Worm (Caenorhabditis elegans) whole organism, late embryonic: ENCODE measurements around the gene Y36E3A.2.

Source experiments
- C08G9.2 ChIP-seq: sonication (generic microtip); optimal IDR thresholded peaks from 2 replicates; lab custom pipeline; 2016; ENCODE audit warnings: mild to moderate bottlenecking, missing genetic modification characterization, moderate library complexity, missing compliant biosample characterization
- C38D4.7 ChIP-seq: fragments of 200-800 bp; sonication (Bioruptor generic); optimal IDR thresholded peaks from 2 replicates; lab custom pipeline; 2018; ENCODE audit warnings: mild to moderate bottlenecking, missing genetic modification characterization, moderate library complexity, missing compliant biosample characterization
- T23F11.4 ChIP-seq: fragments of 200-800 bp; sonication (Bioruptor generic); optimal IDR thresholded peaks from 2 replicates; lab custom pipeline; 2018; ENCODE audit warnings: mild to moderate bottlenecking, missing genetic modification characterization, missing compliant biosample characterization
- ahr-1 ChIP-seq: sonication (generic microtip); optimal IDR thresholded peaks from 2 replicates; lab custom pipeline; 2016; ENCODE audit warnings: missing genetic modification characterization, missing compliant biosample characterization
- ceh-30 ChIP-seq: fragments of 150-350 bp; optimal IDR thresholded peaks from 2 replicates; lab custom pipeline; 2014; ENCODE audit warnings: missing biosample characterization, missing genetic modification characterization
- ceh-31 ChIP-seq: sonication (generic microtip); optimal IDR thresholded peaks from 2 replicates; lab custom pipeline; 2016; ENCODE audit warnings: missing genetic modification characterization, missing compliant biosample characterization
- ceh-34 ChIP-seq: sonication (generic microtip); optimal IDR thresholded peaks from 2 replicates; lab custom pipeline; 2016; ENCODE audit warnings: mild to moderate bottlenecking, missing genetic modification characterization, missing compliant biosample characterization
- ceh-45 ChIP-seq: fragments of 200-800 bp; sonication (Bioruptor generic); IDR thresholded peaks from 2 replicates; pipeline ENCODE4 v1.3.6; 2022; ENCODE audit warnings: missing genetic modification reagents, missing genetic modification characterization, missing compliant biosample characterization
- ceh-9 ChIP-seq: sonication (generic microtip); optimal IDR thresholded peaks from 2 replicates; lab custom pipeline; 2016; ENCODE audit warnings: mild to moderate bottlenecking, missing genetic modification characterization, inconsistent platforms, missing compliant biosample characterization
- dve-1 ChIP-seq: sonication (generic microtip); optimal IDR thresholded peaks from 2 replicates; lab custom pipeline; 2017; ENCODE audit warnings: antibody characterized with exemption, mild to moderate bottlenecking, missing genetic modification characterization, missing compliant biosample characterization
- elt-2 ChIP-seq: sonication (generic microtip); optimal IDR thresholded peaks from 2 replicates; lab custom pipeline; 2016; ENCODE audit warnings: missing genetic modification reagents, missing genetic modification characterization, missing compliant biosample characterization
- elt-4 ChIP-seq: sonication (generic microtip); optimal IDR thresholded peaks from 2 replicates; lab custom pipeline; 2016; ENCODE audit warnings: missing genetic modification characterization, missing compliant biosample characterization
- fax-1 ChIP-seq: sonication (generic microtip); optimal IDR thresholded peaks from 2 replicates; lab custom pipeline; 2016; ENCODE audit warnings: missing genotype, missing genetic modification characterization, missing compliant biosample characterization
- fkh-10 ChIP-seq: fragments of 150-350 bp; optimal IDR thresholded peaks from 2 replicates; lab custom pipeline; 2014; ENCODE audit warnings: missing biosample characterization, missing genetic modification reagents, missing genetic modification characterization
- fkh-6 ChIP-seq: sonication (generic microtip); optimal IDR thresholded peaks from 2 replicates; lab custom pipeline; 2016; ENCODE audit warnings: missing genetic modification characterization, missing compliant biosample characterization
- hlh-13 ChIP-seq: fragments of 200-800 bp; sonication (Bioruptor generic); optimal IDR thresholded peaks from 2 replicates; lab custom pipeline; 2018; ENCODE audit warnings: mild to moderate bottlenecking, missing genetic modification characterization, missing compliant biosample characterization
- hlh-30 ChIP-seq: sonication (generic microtip); optimal IDR thresholded peaks from 2 replicates; lab custom pipeline; 2017; ENCODE audit warnings: antibody characterized with exemption, missing genetic modification characterization, missing compliant biosample characterization; ENCODE audit not compliant: insufficient read depth
- hlh-6 ChIP-seq: sonication (generic microtip); optimal IDR thresholded peaks from 2 replicates; lab custom pipeline; 2016; ENCODE audit warnings: missing genotype, missing genetic modification characterization, missing compliant biosample characterization
- lin-11 ChIP-seq: fragments of 200-800 bp; sonication (Bioruptor generic); optimal IDR thresholded peaks from 2 replicates; lab custom pipeline; 2018; ENCODE audit warnings: mild to moderate bottlenecking, missing genetic modification characterization, missing compliant biosample characterization
- madf-2 ChIP-seq: sonication (generic microtip); optimal IDR thresholded peaks from 2 replicates; lab custom pipeline; 2017; ENCODE audit warnings: missing genetic modification characterization, missing compliant biosample characterization
- nfya-1 ChIP-seq: sonication (generic microtip); optimal IDR thresholded peaks from 2 replicates; lab custom pipeline; 2017; ENCODE audit warnings: missing genetic modification characterization, mild to moderate bottlenecking, missing compliant biosample characterization, antibody characterized with exemption, moderate library complexity
- nhr-11 ChIP-seq: fragments of 150-350 bp; optimal IDR thresholded peaks from 2 replicates; lab custom pipeline; 2014; ENCODE audit warnings: missing biosample characterization, missing genetic modification characterization
- nhr-232 ChIP-seq: sonication (generic microtip); optimal IDR thresholded peaks from 2 replicates; lab custom pipeline; 2016; ENCODE audit warnings: missing genetic modification characterization, missing compliant biosample characterization
- npax-4 ChIP-seq: sonication (generic microtip); optimal IDR thresholded peaks from 2 replicates; lab custom pipeline; 2016; ENCODE audit warnings: missing genetic modification characterization, missing compliant biosample characterization
- odd-2 ChIP-seq: sonication (generic microtip); optimal IDR thresholded peaks from 2 replicates; lab custom pipeline; 2017; ENCODE audit warnings: antibody characterized with exemption, mild to moderate bottlenecking, missing genetic modification characterization, missing compliant biosample characterization
- pat-9 ChIP-seq: fragments of 200-800 bp; sonication (Bioruptor generic); optimal IDR thresholded peaks from 2 replicates; lab custom pipeline; 2018; ENCODE audit warnings: mild to moderate bottlenecking, missing genetic modification characterization, moderate library complexity, missing compliant biosample characterization
- pax-1 ChIP-seq: fragments of 150-350 bp; optimal IDR thresholded peaks from 2 replicates; lab custom pipeline; 2014; ENCODE audit warnings: missing biosample characterization, missing genetic modification characterization
- pha-4 ChIP-seq: fragments of 150-350 bp; optimal IDR thresholded peaks from 2 replicates; lab custom pipeline; 2018; ENCODE audit warnings: missing biosample characterization, missing genetic modification reagents, missing genetic modification characterization
- rnt-1 ChIP-seq: sonication (generic microtip); optimal IDR thresholded peaks from 2 replicates; lab custom pipeline; 2016; ENCODE audit warnings: missing genetic modification characterization, missing compliant biosample characterization
- ttx-3 ChIP-seq: sonication (generic microtip); optimal IDR thresholded peaks from 2 replicates; lab custom pipeline; 2016; ENCODE audit warnings: missing genetic modification reagents, missing genetic modification characterization, missing compliant biosample characterization
- unc-42 ChIP-seq: sonication (generic microtip); optimal IDR thresholded peaks from 2 replicates; lab custom pipeline; 2016; ENCODE audit warnings: missing genotype, missing genetic modification characterization, missing compliant biosample characterization
- unc-86 ChIP-seq: sonication (generic microtip); optimal IDR thresholded peaks from 2 replicates; lab custom pipeline; 2016; ENCODE audit warnings: missing genetic modification characterization, missing compliant biosample characterization
- ztf-16 ChIP-seq: sonication (generic microtip); optimal IDR thresholded peaks from 2 replicates; lab custom pipeline; 2017; ENCODE audit warnings: missing genetic modification characterization, missing compliant biosample characterization

Gene Y36E3A.2

DNA sequence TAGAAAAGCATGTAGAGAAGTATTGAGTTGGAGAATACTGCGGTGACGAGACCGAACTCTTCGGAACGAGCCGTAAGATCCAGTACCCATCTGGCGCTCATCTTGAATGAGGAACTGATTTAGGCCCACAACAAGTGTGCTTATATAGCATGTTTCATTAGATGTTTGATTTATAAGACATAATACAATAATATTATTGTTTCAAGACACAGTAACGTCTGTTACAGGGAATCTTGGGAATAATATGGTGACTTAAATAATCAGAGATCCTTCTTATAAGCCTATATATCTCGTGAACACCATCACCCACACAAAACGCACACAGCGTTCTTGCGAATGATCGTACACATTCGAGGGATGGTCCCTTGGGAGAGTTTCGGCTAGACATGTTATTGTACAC is 42.1 kb upstream of the Y36E3A.2 start, which contains the start of gene str-88:
str-88 (minus strand) TSS at position 101 of the 400 bp plus-strand sequence.
- TF ChIP-seq fkh-10 (GFP tag; lab: Kevin White, UChicago): no peak

DNA sequence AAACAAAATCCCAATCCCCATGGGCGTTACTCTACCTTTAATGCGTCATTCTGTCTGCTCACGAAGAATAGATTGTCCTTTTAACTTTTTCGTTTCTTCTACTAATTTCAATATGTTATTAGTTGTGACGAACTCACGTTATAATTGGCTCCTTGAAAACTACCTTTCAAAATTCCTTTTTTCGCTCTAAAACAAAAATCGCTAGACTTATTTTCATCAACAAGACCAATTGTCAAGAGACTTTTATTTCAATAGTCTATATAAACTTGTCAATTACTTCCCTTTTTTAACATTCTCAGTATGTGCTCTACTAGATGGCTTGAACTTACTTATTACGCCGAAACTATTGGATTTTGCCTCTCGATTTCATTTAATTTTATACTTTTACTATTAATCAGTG is 41.1 kb upstream of the Y36E3A.2 start, which contains the start of gene str-102:
str-102 (plus strand) TSS at position 301 of the 400 bp plus-strand sequence.
- no peak for TF ChIP-seq lin-11 (tag; lab: Kevin White, UChicago)
- TF ChIP-seq ttx-3 (tag; lab: Kevin White, UChicago): no peak
- TF ChIP-seq elt-4: no peak
- no peak for TF ChIP-seq T23F11.4
- no peak for TF ChIP-seq C38D4.7
- TF ChIP-seq npax-4 (tag; lab: Kevin White, UChicago): no peak

DNA sequence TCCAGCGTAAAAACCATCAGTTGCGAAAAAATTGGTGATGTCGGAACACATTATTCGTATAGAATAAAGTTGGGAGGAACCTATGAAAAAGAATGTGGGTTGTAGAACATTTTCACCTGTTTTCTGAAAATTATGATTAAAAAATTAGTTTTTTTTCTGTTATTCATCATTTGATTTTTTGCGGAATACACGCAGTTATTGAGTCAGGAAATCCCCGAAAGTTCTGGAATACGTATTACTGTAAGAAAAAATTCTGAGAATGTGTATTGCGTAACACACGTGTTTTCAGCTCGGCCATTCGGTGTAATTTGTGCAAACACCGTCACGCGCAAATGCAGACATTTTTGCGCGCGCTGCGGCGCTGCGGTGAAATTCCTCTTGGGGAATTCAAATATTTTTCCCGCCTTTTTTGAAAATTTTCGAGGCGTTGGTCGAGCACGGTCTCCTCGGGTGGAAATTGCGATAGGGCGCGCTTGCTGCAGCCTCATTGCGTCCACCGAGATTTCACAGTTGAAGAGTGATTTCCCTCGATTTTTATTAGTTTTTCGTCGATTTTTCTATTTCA is 36.9 kb upstream of the Y36E3A.2 start, which contains the start of gene srh-170:
srh-170 (minus strand) TSS at position 51 of the 565 bp plus-strand sequence.
- TF ChIP-seq elt-2 (peak; percentile 7), madf-2 (tag; lab: Kevin White, UChicago) (no peak)

DNA sequence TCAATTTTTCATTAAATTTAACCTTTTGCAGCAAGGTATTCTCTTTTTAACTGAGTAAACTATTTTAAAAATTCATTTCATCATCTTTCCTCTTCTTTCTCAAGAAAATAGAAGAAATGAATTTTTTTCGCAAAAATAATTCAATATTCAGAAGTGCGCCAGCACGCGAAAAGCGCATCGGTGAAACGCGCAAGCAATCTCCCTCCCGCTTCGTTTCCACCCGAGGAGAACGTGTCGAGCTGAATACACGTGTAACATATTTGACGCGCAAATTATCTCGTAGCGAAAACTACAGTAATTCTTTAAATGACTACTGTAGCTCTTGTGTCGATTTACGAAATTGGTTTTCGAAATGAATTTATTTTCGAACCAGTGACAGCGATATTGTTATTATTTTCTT is 33.8 kb upstream of the Y36E3A.2 start:
- TF ChIP-seq unc-42 (peak; percentile 17), fkh-6 (tag; lab: Kevin White, UChicago) (no peak)

DNA sequence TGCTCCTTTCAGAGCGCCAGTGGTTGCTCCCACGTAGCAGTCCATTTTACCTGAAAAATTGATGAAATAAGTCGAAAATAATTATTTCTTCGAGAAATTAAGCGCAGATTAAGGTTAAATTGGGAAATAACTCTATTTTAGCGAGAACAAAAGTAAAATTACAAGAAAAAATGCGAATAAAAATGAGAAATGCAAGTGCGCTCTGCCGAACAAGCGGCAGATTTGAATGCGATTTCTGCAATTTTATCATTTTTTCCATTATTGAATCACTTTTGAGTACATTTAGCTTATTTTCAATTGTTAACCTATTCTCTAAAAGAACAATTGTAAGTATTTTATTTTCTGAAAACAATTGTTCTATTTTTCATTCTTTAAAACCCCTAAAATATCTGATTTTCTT is 30.9 kb upstream of the Y36E3A.2 start, which contains the start of gene T06E6.1:
T06E6.1 (minus strand) TSS at position 56 of the 400 bp plus-strand sequence.
- TF ChIP-seq ahr-1 (tag; lab: Kevin White, UChicago): no peak
- TF ChIP-seq pax-1 (tag; lab: Kevin White, UChicago): no peak
- no peak for TF ChIP-seq nhr-232 (tag; lab: Kevin White, UChicago)
- no peak for TF ChIP-seq odd-2 (tag; lab: Kevin White, UChicago)

DNA sequence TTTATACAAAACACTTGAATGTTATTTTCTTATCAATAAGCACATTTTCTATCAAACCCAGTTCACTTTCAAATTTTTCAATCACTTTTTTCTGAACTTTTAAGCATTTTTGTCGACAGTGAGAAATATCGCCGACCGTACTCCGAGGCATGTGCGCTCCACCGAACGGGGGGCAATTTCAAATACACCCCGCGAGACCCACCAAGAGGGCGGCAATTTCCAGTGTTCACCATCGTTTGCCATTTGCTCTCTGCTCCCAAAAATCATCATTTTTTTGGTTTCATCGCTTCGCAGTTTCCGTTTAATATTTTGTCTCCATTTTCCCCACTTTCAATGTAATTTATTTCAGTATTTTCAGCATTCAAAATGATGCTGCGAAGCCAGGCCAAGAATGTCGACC is 30.5 kb upstream of the Y36E3A.2 start, which contains the start of gene cyb-3:
cyb-3 (plus strand) TSS at position 350 of the 400 bp plus-strand sequence.
- no peak for TF ChIP-seq pax-1 (tag; lab: Kevin White, UChicago)
- no peak for TF ChIP-seq ztf-16 (tag; lab: Kevin White, UChicago)
- TF ChIP-seq hlh-13 (GFP tag; lab: Kevin White, UChicago): no peak
- no peak for TF ChIP-seq nfya-1
- no peak for TF ChIP-seq T23F11.4
- TF ChIP-seq unc-86 (tag; lab: Kevin White, UChicago): no peak
- TF ChIP-seq ceh-30 (tag; lab: Kevin White, UChicago): no peak
- TF ChIP-seq dve-1 (tag; lab: Kevin White, UChicago): no peak
- no peak for TF ChIP-seq C08G9.2 (tag; lab: Kevin White, UChicago)

DNA sequence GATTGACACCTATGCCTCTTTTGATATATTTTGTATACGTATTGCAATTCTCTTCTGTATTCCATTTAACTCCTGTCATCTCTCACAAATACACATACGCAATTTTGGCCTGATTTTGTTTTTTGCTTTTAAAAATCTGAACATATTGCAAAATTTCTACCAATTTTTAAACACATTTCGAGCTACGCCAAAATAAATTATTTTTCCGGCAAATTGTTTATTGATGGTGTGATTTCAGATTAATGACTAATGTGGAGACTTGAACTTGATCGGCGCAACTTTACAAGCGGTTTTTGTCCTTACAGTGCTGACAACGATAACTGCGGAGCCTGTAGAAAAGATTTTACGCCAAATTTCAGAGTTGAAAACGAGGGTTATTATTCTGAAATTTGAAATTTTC is 28.7 kb upstream of the Y36E3A.2 start:
- TF ChIP-seq elt-2: no peak
- TF ChIP-seq ceh-9: no peak
- no peak for TF ChIP-seq pat-9
- no peak for TF ChIP-seq hlh-6
- TF ChIP-seq pha-4 (tag; lab: Kevin White, UChicago): no peak
- TF ChIP-seq madf-2 (tag; lab: Kevin White, UChicago): no peak
- TF ChIP-seq hlh-30: no peak
- no peak for TF ChIP-seq rnt-1
- TF ChIP-seq nhr-11: no peak
- TF ChIP-seq ceh-45: no peak
- no peak for TF ChIP-seq unc-42
- no peak for TF ChIP-seq ceh-31 (tag; lab: Kevin White, UChicago)
- no peak for TF ChIP-seq fax-1 (tag; lab: Kevin White, UChicago)
- no peak for TF ChIP-seq ceh-30 (tag; lab: Kevin White, UChicago)
- no peak for TF ChIP-seq ahr-1 (tag; lab: Kevin White, UChicago)
- TF ChIP-seq ceh-34 (tag; lab: Kevin White, UChicago): no peak
- no peak for TF ChIP-seq dve-1 (tag; lab: Kevin White, UChicago)
